Worm (Caenorhabditis elegans): ENCODE measurements around the gene ocam-1.

DNA sequence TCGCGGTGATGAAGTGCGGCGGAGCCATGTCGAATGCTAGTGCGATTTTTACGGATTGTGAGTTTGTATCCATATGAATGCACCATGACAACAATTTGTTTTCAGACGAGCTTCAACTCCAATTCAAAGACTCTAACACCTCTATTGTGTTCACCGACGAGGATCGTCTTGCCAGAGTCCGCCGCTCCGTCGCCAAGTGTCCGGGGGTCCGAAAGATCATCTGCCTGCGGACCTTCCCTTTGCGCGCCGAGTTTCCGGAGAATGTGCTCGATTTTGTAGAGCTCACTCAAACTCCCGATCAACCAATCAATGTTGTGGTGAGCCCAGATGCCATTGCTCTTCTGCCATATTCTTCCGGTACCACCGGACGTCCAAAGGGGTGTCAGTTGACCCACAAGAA lies 20.4 kb downstream of the ocam-1 start:
- TF ChIP-seq hsf-1 (GFP tag; IDR thresholded peaks at IDR 0.05) (no peak), unc-62 (GFP tag; optimal IDR thresholded peaks at IDR 0.05) (no peak), ztf-25 (GFP tag; IDR thresholded peaks at IDR 0.05) (no peak), nfya-2 (GFP tag; IDR thresholded peaks at IDR 0.05) (no peak), D2030.7 (GFP tag; IDR thresholded peaks at IDR 0.05) (no peak), lin-26 (GFP tag; IDR thresholded peaks at IDR 0.05) (no peak), Y56A3A.18 (GFP tag; IDR thresholded peaks at IDR 0.05) (no peak), akir-1 (GFP tag; optimal IDR thresholded peaks at IDR 0.05) (no peak), ztf-3 (GFP tag; optimal IDR thresholded peaks at IDR 0.05) (no peak), F33H1.4 (GFP tag; IDR thresholded peaks at IDR 0.05) (no peak), snpc-1.1 (tag; optimal IDR thresholded peaks at IDR 0.05; ENCODE audit: insufficient read depth) (no peak), dox-1 (GFP tag; IDR thresholded peaks at IDR 0.05) (no peak), tlf-1 (GFP tag; optimal IDR thresholded peaks at IDR 0.05) (no peak), snpc-4 (GFP tag; optimal IDR thresholded peaks at IDR 0.05) (no peak), snpc-4 (tag; optimal IDR thresholded peaks at IDR 0.05) (no peak)

All from whole organism, young adult.